Worm (Caenorhabditis elegans) whole organism, midembryonic: Measurements from ENCODE around the gene F14H8.8.

Experiments
- flt-1 ChIP-seq: fragments of 200-800 bp; sonication (Bioruptor generic); IDR thresholded peaks from 2 replicates; pipeline ENCODE4 v1.3.6; 2022; ENCODE audit warnings: missing genetic modification characterization, missing compliant biosample characterization
- klf-2 ChIP-seq: fragments of 200-800 bp; sonication (Bioruptor generic); conservative IDR thresholded peaks from 2 replicates; pipeline ENCODE4 v1.3.6; 2022; ENCODE audit warnings: missing genetic modification reagents, missing genetic modification characterization, missing compliant biosample characterization
- med-1 ChIP-seq: sonication (generic microtip); optimal IDR thresholded peaks from 2 replicates; lab custom pipeline; 2017; ENCODE audit warnings: missing genetic modification characterization, mild to moderate bottlenecking, missing compliant biosample characterization, antibody characterized with exemption, missing genetic modification reagents; ENCODE audit not compliant: insufficient read depth
- ref-1 ChIP-seq: fragments of 200-800 bp; sonication (Bioruptor generic); conservative IDR thresholded peaks from 2 replicates; pipeline ENCODE4 v1.3.6; 2022; ENCODE audit warnings: missing genetic modification reagents, missing genetic modification characterization, missing compliant biosample characterization
- tab-1 ChIP-seq: fragments of 200-800 bp; sonication (Bioruptor generic); IDR thresholded peaks from 2 replicates; pipeline ENCODE4 v1.3.6; 2022; ENCODE audit warnings: missing genetic modification characterization, missing compliant biosample characterization
- ztf-29 ChIP-seq: fragments of 200-800 bp; sonication (Bioruptor generic); IDR thresholded peaks from 2 replicates; pipeline ENCODE4 v1.3.6; 2022; ENCODE audit warnings: missing genetic modification reagents, missing genetic modification characterization, missing compliant biosample characterization

DNA sequence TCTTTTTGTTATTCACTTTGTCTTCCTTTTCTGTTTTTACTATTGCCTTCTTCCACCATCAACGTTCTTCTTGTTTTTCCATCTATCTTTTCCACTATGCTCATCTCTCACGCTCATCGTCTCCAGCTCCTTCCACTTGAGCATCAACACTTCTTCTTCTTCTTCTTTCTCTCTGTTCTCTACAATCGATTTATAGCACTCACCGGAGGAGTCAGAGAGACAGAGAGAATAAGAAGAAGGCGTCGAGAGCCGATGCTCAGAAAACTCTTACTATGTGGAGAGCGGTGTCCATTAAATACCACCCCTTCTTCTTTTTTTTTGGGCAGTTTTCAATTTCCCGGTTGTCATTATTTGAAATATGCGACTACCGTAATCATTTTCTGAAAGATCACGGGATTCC lies 45.6 kb downstream of the F14H8.8 start:
- TF ChIP-seq med-1 (GFP tag; lab: Kevin White, UChicago) (no peak), flt-1 (no peak), klf-2 (GFP tag; lab: Robert Waterston, UW) (no peak), tab-1 (GFP tag; lab: Robert Waterston, UW) (no peak), ztf-29 (GFP tag; lab: Robert Waterston, UW) (no peak), ref-1 (GFP tag; lab: Robert Waterston, UW) (no peak)
